Fruit fly (Drosophila melanogaster): Measurements from ENCODE around the gene CG33725.

Gene CG33725

dm6 chr3L:12482917-12483316 lies 508 bp downstream of the CG33725 start (continued):
- TF ChIP-seq CG31441 (GFP tag; IDR thresholded peaks at IDR 0.05): peak; percentile 90
- peak; percentile 44 for TF ChIP-seq CG1792 (GFP tag; optimal IDR thresholded peaks at IDR 0.05)
- peak; percentile 71 for TF ChIP-seq CG1529 (GFP tag; optimal IDR thresholded peaks at IDR 0.05)
- peak; percentile 47; the same call in 1 of the 2 replicates for TF ChIP-seq Rfx (GFP tag; IDR thresholded peaks at IDR 0.05)
- TF ChIP-seq Nf-YA (GFP tag; IDR thresholded peaks at IDR 0.05): no peak
- peak; percentile 63 for TF ChIP-seq chn (GFP tag; optimal IDR thresholded peaks at IDR 0.05)
- no peak for TF ChIP-seq tx (GFP tag; optimal IDR thresholded peaks at IDR 0.05)
- no peak for TF ChIP-seq CG3995 (GFP tag; optimal IDR thresholded peaks at IDR 0.05)
- no peak for TF ChIP-seq unc-4 (GFP tag; IDR thresholded peaks at IDR 0.05; ENCODE audit: partially characterized antibody)
- no peak for TF ChIP-seq CG15479 (GFP tag; optimal IDR thresholded peaks at IDR 0.05)
- peak; percentile 46; the same call in 2 of the 3 replicates for TF ChIP-seq croc (GFP tag; conservative IDR thresholded peaks at IDR 0.05)
- TF ChIP-seq CG9817 (tag; optimal IDR thresholded peaks at IDR 0.05): peak; percentile 43
- peak; percentile 72; the same call in 2 of the 3 replicates for TF ChIP-seq ase (GFP tag; IDR thresholded peaks at IDR 0.05)
- TF ChIP-seq so (GFP tag; IDR thresholded peaks at IDR 0.05): peak; percentile 72; the same call in 2 of the 3 replicates
- TF ChIP-seq gt (GFP tag; IDR thresholded peaks at IDR 0.05): no peak
- no peak for TF ChIP-seq p53 (GFP tag; optimal IDR thresholded peaks at IDR 0.05)
- TF ChIP-seq Optix (GFP tag; IDR thresholded peaks at IDR 0.05): 0 out of 3 replicates have a peak, but pooled peaks have one; percentile 35
- TF ChIP-seq chinmo (GFP tag; IDR thresholded peaks at IDR 0.05; ENCODE audit: partially characterized antibody): no peak
- TF ChIP-seq Tbp (GFP tag; optimal IDR thresholded peaks at IDR 0.05): no peak
- TF ChIP-seq sqz (GFP tag; optimal IDR thresholded peaks at IDR 0.05): peak; percentile 79
- no peak for TF ChIP-seq ftz-f1 (GFP tag; optimal IDR thresholded peaks at IDR 0.05)
- TF ChIP-seq Ets97D (GFP tag; optimal IDR thresholded peaks at IDR 0.05): peak; percentile 30
- TF ChIP-seq eyg (GFP tag; optimal IDR thresholded peaks at IDR 0.05): peak; percentile 17
- TF ChIP-seq Awh (GFP tag; IDR thresholded peaks at IDR 0.05): no peak
- no peak for TF ChIP-seq CG11456 (GFP tag; IDR thresholded peaks at IDR 0.05)
- TF ChIP-seq MESR4 (GFP tag; optimal IDR thresholded peaks at IDR 0.05): no peak
- TF ChIP-seq CG3281 (GFP tag; optimal IDR thresholded peaks at IDR 0.05): peak; percentile 41
- TF ChIP-seq Opbp (GFP tag; IDR thresholded peaks at IDR 0.05; ENCODE audit: partially characterized antibody): no peak
- peak; percentile 64 for TF ChIP-seq Fer3 (tag; optimal IDR thresholded peaks at IDR 0.05)
- TF ChIP-seq Mrtf (GFP tag; IDR thresholded peaks at IDR 0.05): no peak; the same call in 2 of the 3 replicates
- peak; percentile 27 for TF ChIP-seq Atf3 (GFP tag; optimal IDR thresholded peaks at IDR 0.05)
- peak; percentile 75 for TF ChIP-seq Ssrp (tag; optimal IDR thresholded peaks at IDR 0.05)
- peak; percentile 43 for TF ChIP-seq CG15514 (GFP tag; optimal IDR thresholded peaks at IDR 0.05)
- TF ChIP-seq CG14710 (tag; optimal IDR thresholded peaks at IDR 0.05): peak; percentile 73
- peak; percentile 32; the same call in 1 of the 2 replicates for TF ChIP-seq sim (GFP tag; IDR thresholded peaks at IDR 0.05)
- TF ChIP-seq schlank (tag; optimal IDR thresholded peaks at IDR 0.05): no peak
- TF ChIP-seq CG4730 (GFP tag; IDR thresholded peaks at IDR 0.05): peak; percentile 34; the same call in 1 of the 2 replicates
- peak; percentile 59 for TF ChIP-seq al (GFP tag; IDR thresholded peaks at IDR 0.05)
- no peak for TF ChIP-seq CG6791 (GFP tag; IDR thresholded peaks at IDR 0.05; ENCODE audit: partially characterized antibody)
- peak; percentile 89 for TF ChIP-seq Drgx (GFP tag; IDR thresholded peaks at IDR 0.05)
- no peak for TF ChIP-seq crol (GFP tag; IDR thresholded peaks at IDR 0.05)
- TF ChIP-seq CG17612 (GFP tag; IDR thresholded peaks at IDR 0.05): no peak; the same call in 1 of the 2 replicates
- TF ChIP-seq Dip2 (GFP tag; IDR thresholded peaks at IDR 0.05): no peak
- TF ChIP-seq da (GFP tag; optimal IDR thresholded peaks at IDR 0.05): peak; percentile 15
- TF ChIP-seq Deaf1 (tag; optimal IDR thresholded peaks at IDR 0.05): peak; percentile 39
- TF ChIP-seq E2f2 (GFP tag; IDR thresholded peaks at IDR 0.05): peak; percentile 8; the same call in 1 of the 2 replicates
- no peak for TF ChIP-seq CG10431 (GFP tag; optimal IDR thresholded peaks at IDR 0.05)
- peak; percentile 71 for TF ChIP-seq CG5180 (GFP tag; optimal IDR thresholded peaks at IDR 0.05)
- TF ChIP-seq ro (GFP tag; IDR thresholded peaks at IDR 0.05): no peak; the same call in 1 of the 2 replicates
